Worm (Caenorhabditis elegans): ENCODE measurements around the gene srw-83.

srw-83 gene

DNA sequence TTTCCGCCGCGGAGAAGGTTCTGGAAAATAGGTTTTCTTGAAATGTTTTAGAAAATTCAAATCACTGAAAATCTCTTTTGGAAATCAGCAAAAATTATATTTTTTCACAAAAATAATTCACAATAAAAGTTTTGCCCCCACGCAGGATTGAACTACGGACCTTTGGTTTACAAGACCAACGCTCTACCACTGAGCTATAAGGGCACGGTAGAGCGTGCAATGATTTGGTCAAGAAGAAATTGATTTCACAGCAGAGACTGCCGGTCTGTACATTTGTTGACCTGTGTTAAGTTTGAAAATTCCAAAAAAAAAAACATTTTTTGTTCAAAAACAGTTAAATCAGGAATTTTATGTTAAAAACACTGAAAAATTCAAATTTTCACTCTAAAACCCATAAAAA is 14.0 kb upstream of the srw-83 start:
- TF ChIP-seq elt-3 (tag; optimal IDR thresholded peaks at IDR 0.05) = no peak
- TF ChIP-seq mep-1 (tag; optimal IDR thresholded peaks at IDR 0.05) = no peak
- no peak for TF ChIP-seq cnd-1 (tag; optimal IDR thresholded peaks at IDR 0.05)
- no peak for TF ChIP-seq ztf-11 (tag; optimal IDR thresholded peaks at IDR 0.05)

DNA sequence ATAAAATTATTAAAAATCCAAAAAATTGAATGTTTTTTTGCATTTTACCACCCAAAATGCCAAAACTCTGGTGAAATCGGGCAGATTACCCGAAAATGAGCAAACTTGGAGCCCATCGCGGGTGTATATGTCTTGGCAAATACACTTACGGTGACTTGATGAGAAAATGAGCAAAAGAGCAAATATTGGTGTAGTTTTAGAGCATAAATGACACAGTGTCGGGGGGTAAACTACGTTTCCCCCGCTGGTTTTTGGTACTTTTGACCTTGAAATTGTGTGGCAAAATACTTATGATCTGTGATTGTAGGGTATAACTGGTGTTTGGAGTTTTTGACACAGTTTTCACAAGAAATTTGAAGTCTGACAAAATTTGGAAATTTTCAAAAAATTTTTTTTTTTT is 13.5 kb upstream of the srw-83 start, which contains the start of gene ZK262.2:
ZK262.2 (minus strand) TSS at position 101 of the 400 bp plus-strand sequence.
- TF ChIP-seq nhr-2 (tag; optimal IDR thresholded peaks at IDR 0.05) (no peak), snpc-4 (tag; optimal IDR thresholded peaks at IDR 0.05) (no peak)

DNA sequence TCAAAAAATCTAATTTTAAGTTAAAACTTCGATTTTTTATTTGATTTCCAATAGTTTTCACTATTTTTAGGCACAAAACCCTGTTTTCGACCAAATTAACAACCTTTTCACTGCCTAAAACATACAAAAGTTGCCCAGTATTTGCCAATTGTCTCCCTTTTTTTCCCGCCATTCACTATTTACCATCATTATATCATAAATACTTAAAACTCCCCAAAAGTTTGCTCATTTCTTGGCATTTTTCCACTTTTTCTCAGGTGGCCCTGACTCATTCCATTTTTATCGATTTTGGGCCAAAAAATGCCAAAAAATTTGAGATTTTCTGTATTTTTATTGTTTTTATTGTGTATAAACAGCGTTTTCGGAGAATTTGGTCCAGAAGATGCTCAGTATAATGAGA is 12.3 kb upstream of the srw-83 start, which contains the start of gene txt-8:
txt-8 (plus strand) TSS at position 301 of the 400 bp plus-strand sequence.
- TF ChIP-seq cnd-1 (tag; optimal IDR thresholded peaks at IDR 0.05) (no peak), flh-1 (GFP tag; optimal IDR thresholded peaks at IDR 0.05) (no peak), nhr-12 (tag; optimal IDR thresholded peaks at IDR 0.05) (no peak), mep-1 (tag; optimal IDR thresholded peaks at IDR 0.05) (no peak), ztf-11 (tag; optimal IDR thresholded peaks at IDR 0.05) (no peak), sem-2 (GFP tag; optimal IDR thresholded peaks at IDR 0.05) (no peak), ceh-39 (tag; optimal IDR thresholded peaks at IDR 0.05) (no peak), ceh-83 (GFP tag; optimal IDR thresholded peaks at IDR 0.05) (no peak), lin-32 (GFP tag; optimal IDR thresholded peaks at IDR 0.05) (no peak), bed-3 (GFP tag; optimal IDR thresholded peaks at IDR 0.05) (no peak), hlh-1 (tag; optimal IDR thresholded peaks at IDR 0.05) (no peak), pha-4 (tag; optimal IDR thresholded peaks at IDR 0.05) (no peak), blmp-1 (tag; optimal IDR thresholded peaks at IDR 0.05) (no peak), mab-5 (tag; optimal IDR thresholded peaks at IDR 0.05) (no peak), snpc-4 (tag; optimal IDR thresholded peaks at IDR 0.05) (no peak), zip-8 (tag; optimal IDR thresholded peaks at IDR 0.05) (no peak), drap-1 (GFP tag; optimal IDR thresholded peaks at IDR 0.05) (no peak)

DNA sequence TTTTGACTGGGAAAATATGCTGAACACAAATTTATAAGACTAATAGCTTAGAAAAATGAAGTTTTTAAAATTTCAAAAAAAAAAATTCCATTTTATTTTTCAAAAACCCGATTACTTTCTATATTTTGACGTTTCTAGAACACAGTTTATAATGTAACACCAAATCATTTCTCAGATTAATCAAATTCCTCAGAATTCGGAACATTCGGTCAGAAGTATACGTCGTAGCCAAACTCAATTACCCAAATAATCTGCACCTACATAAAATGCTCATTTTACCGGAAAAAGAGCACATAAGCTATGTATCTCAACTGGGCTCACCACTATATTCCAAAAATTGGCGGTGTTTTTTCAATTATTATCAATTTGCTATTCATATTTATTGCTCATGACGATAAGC is 5.6 kb upstream of the srw-83 start, which contains the start of gene srj-26:
srj-26 (plus strand) TSS at position 301 of the 400 bp plus-strand sequence.
- TF ChIP-seq ceh-43 (GFP tag; optimal IDR thresholded peaks at IDR 0.05) (no peak), ztf-11 (tag; optimal IDR thresholded peaks at IDR 0.05) (no peak), nhr-12 (tag; optimal IDR thresholded peaks at IDR 0.05) (no peak), flh-1 (GFP tag; optimal IDR thresholded peaks at IDR 0.05) (no peak), M03D4.4 (tag; optimal IDR thresholded peaks at IDR 0.05) (no peak)

DNA sequence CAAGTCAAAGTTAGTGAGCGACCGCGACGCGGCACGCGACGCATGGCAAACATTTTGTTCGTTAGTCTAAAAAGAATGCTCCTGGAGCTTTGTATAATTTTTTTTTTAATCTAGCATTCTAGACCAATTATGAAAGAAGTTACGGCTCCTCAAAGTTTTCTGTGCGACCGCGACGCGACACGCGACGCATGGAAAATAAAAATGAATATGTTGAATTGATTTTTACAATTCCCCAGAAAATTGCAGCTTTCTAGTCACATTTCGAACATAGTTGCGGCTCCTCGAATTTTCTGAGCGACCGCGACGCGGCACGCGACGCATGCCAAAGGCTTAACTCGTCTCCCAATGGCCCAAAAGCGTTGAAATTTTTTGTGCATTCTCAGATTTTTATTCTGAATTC is 1.9 kb upstream of the srw-83 start, which contains the start of gene ZK262.4:
ZK262.4 (minus strand) TSS at position 101 of the 400 bp plus-strand sequence.
- no peak for TF ChIP-seq sptf-1 (tag; optimal IDR thresholded peaks at IDR 0.05)
- no peak for TF ChIP-seq ces-1 (GFP tag; optimal IDR thresholded peaks at IDR 0.05)
- TF ChIP-seq ceh-43 (GFP tag; optimal IDR thresholded peaks at IDR 0.05) = no peak
- TF ChIP-seq pha-4 (tag; optimal IDR thresholded peaks at IDR 0.05) = no peak
- no peak for TF ChIP-seq blmp-1 (tag; optimal IDR thresholded peaks at IDR 0.05)
- no peak for TF ChIP-seq unc-62 (GFP tag; optimal IDR thresholded peaks at IDR 0.05)
- no peak for TF ChIP-seq ceh-39 (tag; optimal IDR thresholded peaks at IDR 0.05)
- TF ChIP-seq nhr-12 (tag; optimal IDR thresholded peaks at IDR 0.05) = no peak
- TF ChIP-seq ztf-11 (tag; optimal IDR thresholded peaks at IDR 0.05) = no peak
- no peak for TF ChIP-seq zip-8 (tag; optimal IDR thresholded peaks at IDR 0.05)
- TF ChIP-seq nhr-2 (tag; optimal IDR thresholded peaks at IDR 0.05) = no peak
- TF ChIP-seq elt-3 (tag; optimal IDR thresholded peaks at IDR 0.05) = no peak
- no peak for TF ChIP-seq cnd-1 (tag; optimal IDR thresholded peaks at IDR 0.05)
- no peak for TF ChIP-seq tbx-8 (GFP tag; optimal IDR thresholded peaks at IDR 0.05)
- no peak for TF ChIP-seq unc-120 (tag; optimal IDR thresholded peaks at IDR 0.05; ENCODE audit: poor library complexity, severe bottlenecking)
- no peak for TF ChIP-seq mab-5 (tag; optimal IDR thresholded peaks at IDR 0.05)
- TF ChIP-seq nhr-28 (tag; optimal IDR thresholded peaks at IDR 0.05) = no peak
- TF ChIP-seq lsy-2 (tag; optimal IDR thresholded peaks at IDR 0.05) = no peak
- no peak for TF ChIP-seq ham-2 (GFP tag; optimal IDR thresholded peaks at IDR 0.05)
- TF ChIP-seq hlh-1 (tag; optimal IDR thresholded peaks at IDR 0.05) = no peak

DNA sequence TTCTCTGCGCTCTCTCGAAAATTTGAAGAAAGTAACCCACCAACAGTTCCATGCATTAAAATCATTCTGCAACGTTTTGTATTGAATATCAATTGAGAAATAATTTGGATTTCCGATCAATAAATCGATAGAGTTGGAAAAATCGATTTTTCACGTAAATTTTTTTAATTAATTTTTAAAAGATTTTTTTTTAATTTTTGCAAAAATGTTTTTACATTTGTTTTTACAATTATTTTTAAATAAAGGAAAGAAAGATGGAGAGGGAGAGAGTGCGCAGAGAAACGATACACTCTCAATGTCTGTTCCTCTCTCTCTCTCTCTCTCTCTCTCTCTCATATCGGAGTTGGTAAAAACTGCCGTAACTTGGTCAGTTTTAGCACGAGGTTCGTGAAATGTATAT is 836 bp upstream of the srw-83 start, which contains the start of gene ZK262.19:
ZK262.19 (minus strand) TSS at position 101 of the 400 bp plus-strand sequence.
- no peak for TF ChIP-seq mab-5 (tag; optimal IDR thresholded peaks at IDR 0.05)
- no peak for TF ChIP-seq ceh-39 (tag; optimal IDR thresholded peaks at IDR 0.05)
- TF ChIP-seq nhr-2 (tag; optimal IDR thresholded peaks at IDR 0.05) = no peak
- TF ChIP-seq unc-62 (GFP tag; optimal IDR thresholded peaks at IDR 0.05) = no peak
- no peak for TF ChIP-seq flh-1 (GFP tag; optimal IDR thresholded peaks at IDR 0.05)
- TF ChIP-seq snpc-4 (tag; optimal IDR thresholded peaks at IDR 0.05) = no peak
- TF ChIP-seq lsy-2 (tag; optimal IDR thresholded peaks at IDR 0.05) = no peak
- TF ChIP-seq blmp-1 (tag; optimal IDR thresholded peaks at IDR 0.05) = no peak
- no peak for TF ChIP-seq sptf-1 (tag; optimal IDR thresholded peaks at IDR 0.05)
- no peak for TF ChIP-seq lin-32 (GFP tag; optimal IDR thresholded peaks at IDR 0.05)
- TF ChIP-seq ztf-11 (tag; optimal IDR thresholded peaks at IDR 0.05) = no peak
- TF ChIP-seq hlh-1 (tag; optimal IDR thresholded peaks at IDR 0.05) = no peak
- no peak for TF ChIP-seq unc-120 (tag; optimal IDR thresholded peaks at IDR 0.05; ENCODE audit: poor library complexity, severe bottlenecking)
- TF ChIP-seq mls-2 (tag; optimal IDR thresholded peaks at IDR 0.05) = no peak
- no peak for TF ChIP-seq ces-1 (GFP tag; optimal IDR thresholded peaks at IDR 0.05)
- no peak for TF ChIP-seq ham-2 (GFP tag; optimal IDR thresholded peaks at IDR 0.05)
- no peak for TF ChIP-seq unc-39 (tag; optimal IDR thresholded peaks at IDR 0.05)
- no peak for TF ChIP-seq pha-4 (tag; optimal IDR thresholded peaks at IDR 0.05)
- TF ChIP-seq cnd-1 (tag; optimal IDR thresholded peaks at IDR 0.05) = no peak
- no peak for TF ChIP-seq nhr-12 (tag; optimal IDR thresholded peaks at IDR 0.05)

All from whole organism, mixed stage, embryonic.